Worm (Caenorhabditis elegans) whole organism, L2 larva: ENCODE measurements around the gene fbxb-5.

Experiments
- ama-1 ChIP-seq: fragments of 150-350 bp; optimal IDR thresholded peaks from 2 replicates; lab custom pipeline; 2018; ENCODE audit warnings: inconsistent platforms
- blmp-1 ChIP-seq: sonication (generic microtip); optimal IDR thresholded peaks from 2 replicates; lab custom pipeline; 2017; ENCODE audit warnings: missing genetic modification characterization, mild to moderate bottlenecking, missing compliant biosample characterization, antibody characterized with exemption, moderate library complexity; ENCODE audit not compliant: insufficient read depth
- fos-1 ChIP-seq: fragments of 150-350 bp; optimal IDR thresholded peaks from 2 replicates; lab custom pipeline; 2014; ENCODE audit warnings: missing biosample characterization, missing genetic modification characterization
- gmeb-1 ChIP-seq: fragments of 150-350 bp; optimal IDR thresholded peaks from 2 replicates; lab custom pipeline; 2014; ENCODE audit warnings: missing biosample characterization, missing genetic modification characterization
- mdl-1 ChIP-seq, 2 experiments: fragments of 150-350 bp in 1 of 2; sonication (generic microtip) in 1 of 2; optimal IDR thresholded peaks; 2 replicates each; lab custom pipeline; 2017; ENCODE audit warnings: missing biosample characterization in 2 of 2, missing genetic modification characterization in 2 of 2
- nhr-237 ChIP-seq: fragments of 150-350 bp; optimal IDR thresholded peaks from 2 replicates; lab custom pipeline; 2014; ENCODE audit warnings: missing biosample characterization, missing genetic modification characterization
- skn-1 ChIP-seq: sonication (generic microtip); optimal IDR thresholded peaks from 2 replicates; lab custom pipeline; 2017; ENCODE audit warnings: missing biosample characterization, missing genetic modification characterization

DNA sequence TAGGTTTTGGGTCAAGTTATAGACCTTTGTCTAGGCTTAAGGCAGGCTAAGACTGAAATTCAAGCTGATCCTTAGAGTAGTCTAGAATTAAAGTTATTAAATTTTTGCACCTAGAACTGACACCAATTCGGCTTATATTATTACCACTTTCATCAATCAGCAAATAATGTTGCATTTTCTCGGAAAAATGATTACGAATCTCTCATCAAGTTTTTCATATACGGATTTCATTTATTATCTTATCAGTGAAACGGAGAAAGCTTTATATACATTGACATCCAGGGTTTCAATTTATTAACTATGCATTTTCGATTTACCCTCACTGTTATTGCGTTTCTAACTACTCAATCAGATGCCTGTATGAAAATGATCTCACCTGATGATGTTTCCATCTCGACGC lies 19.0 kb upstream of the fbxb-5 start, which contains the start of gene K07G6.1:
- TF ChIP-seq nhr-237 (tag; lab: Kevin White, UChicago) = no peak
- no peak for TF ChIP-seq blmp-1 (tag; lab: Kevin White, UChicago)
- no peak for TF ChIP-seq skn-1
- no peak for TF ChIP-seq fos-1
- TF ChIP-seq gmeb-1 = no peak
- TF ChIP-seq ama-1 (lab: Kevin White, UChicago) = no peak
- no peak for TF ChIP-seq mdl-1 (tag; optimal IDR thresholded peaks at IDR 0.05; lab: Kevin White, UChicago)
